Fruit fly (Drosophila melanogaster) whole organism, embryonic: ENCODE data around the gene TrpRS.

Experiments
- CG10267 ChIP-seq: fragments of 200-800 bp; sonication (Bioruptor generic); optimal IDR thresholded peaks from 2 replicates; lab custom pipeline; 2018; ENCODE audit warnings: missing biosample characterization, mild to moderate bottlenecking, missing genetic modification characterization, moderate library complexity
- CG10274 ChIP-seq: fragments of 200-800 bp; sonication (Bioruptor generic); optimal IDR thresholded peaks from 3 replicates; lab custom pipeline; 2017; ENCODE audit warnings: missing biosample characterization, mild to moderate bottlenecking, missing genetic modification characterization
- CG12769 ChIP-seq: fragments of 200-800 bp; sonication (Bioruptor generic); optimal IDR thresholded peaks from 2 replicates; lab custom pipeline; 2019; ENCODE audit warnings: missing biosample characterization, mild to moderate bottlenecking, missing genetic modification characterization, moderate library complexity
- CG14710 ChIP-seq: fragments of 200-800 bp; sonication (Bioruptor generic); optimal IDR thresholded peaks from 3 replicates; lab custom pipeline; 2019; ENCODE audit warnings: missing biosample characterization, mild to moderate bottlenecking, missing genetic modification characterization, moderate library complexity
- CG17612 ChIP-seq: fragments of 200-800 bp; sonication (Bioruptor generic); IDR thresholded peaks from 2 replicates; pipeline ENCODE4 v1.3.6; 2022; ENCODE audit warnings: missing biosample characterization, missing genetic modification characterization
- CG17802 ChIP-seq: fragments of 200-800 bp; sonication (Bioruptor generic); optimal IDR thresholded peaks from 2 replicates; lab custom pipeline; 2018; ENCODE audit warnings: missing biosample characterization, mild to moderate bottlenecking, missing genetic modification characterization, moderate library complexity
- CG18476 ChIP-seq: fragments of 200-800 bp; sonication (Bioruptor generic); optimal IDR thresholded peaks from 2 replicates; lab custom pipeline; 2016; ENCODE audit warnings: missing biosample characterization, mild to moderate bottlenecking, missing genetic modification characterization
- CG2116 ChIP-seq: fragments of 200-800 bp; sonication (Bioruptor generic); optimal IDR thresholded peaks from 3 replicates; lab custom pipeline; 2018; ENCODE audit warnings: missing biosample characterization, mild to moderate bottlenecking, missing genetic modification characterization
- CG31441 ChIP-seq: fragments of 200-800 bp; sonication (Bioruptor generic); IDR thresholded peaks from 2 replicates; pipeline ENCODE4 v1.3.6; 2022; ENCODE audit warnings: missing biosample characterization, missing genetic modification characterization
- CG42726 ChIP-seq: fragments of 200-800 bp; sonication (Bioruptor generic); IDR thresholded peaks from 2 replicates; pipeline ENCODE4 v1.3.6; 2022; ENCODE audit warnings: missing biosample characterization, missing genetic modification characterization; ENCODE audit not compliant: partially characterized antibody
- CG4404 ChIP-seq: fragments of 200-800 bp; sonication (Bioruptor generic); IDR thresholded peaks from 2 replicates; pipeline ENCODE4 v1.3.6; 2022; ENCODE audit warnings: missing biosample characterization, missing genetic modification characterization
- CG4424 ChIP-seq: fragments of 200-800 bp; sonication (Bioruptor generic); optimal IDR thresholded peaks from 3 replicates; lab custom pipeline; 2016; ENCODE audit warnings: missing biosample characterization, missing genetic modification characterization
- CG4617 ChIP-seq: fragments of 200-800 bp; sonication (Bioruptor generic); optimal IDR thresholded peaks from 3 replicates; lab custom pipeline; 2016; ENCODE audit warnings: missing biosample characterization, missing genetic modification characterization, borderline replicate concordance
- CG6175 ChIP-seq: fragments of 200-800 bp; sonication (Bioruptor generic); IDR thresholded peaks from 3 replicates; pipeline ENCODE4 v1.3.6; 2022; ENCODE audit warnings: missing biosample characterization, missing genetic modification characterization
- CG6765 ChIP-seq: fragments of 200-800 bp; sonication (Bioruptor generic); optimal IDR thresholded peaks from 3 replicates; lab custom pipeline; 2017; ENCODE audit warnings: missing biosample characterization, mild to moderate bottlenecking, missing genetic modification characterization
- CG8924 ChIP-seq: fragments of 200-800 bp; optimal IDR thresholded peaks from 3 replicates; lab custom pipeline; 2019; ENCODE audit warnings: missing biosample characterization, mild to moderate bottlenecking, missing genetic modification characterization, moderate library complexity
- CrebB ChIP-seq: fragments of 200-800 bp; sonication (Bioruptor generic); optimal IDR thresholded peaks from 3 replicates; lab custom pipeline; 2018; ENCODE audit warnings: missing biosample characterization, mild to moderate bottlenecking, missing genetic modification characterization
- Gug ChIP-seq: fragments of 200-800 bp; sonication (Bioruptor generic); IDR thresholded peaks from 4 replicates; pipeline ENCODE4 v1.3.6; 2022; ENCODE audit warnings: missing biosample characterization, missing genetic modification characterization
- Hsf ChIP-seq: fragments of 200-800 bp; sonication (Bioruptor generic); optimal IDR thresholded peaks from 3 replicates; lab custom pipeline; 2016; ENCODE audit warnings: missing biosample characterization, missing genetic modification characterization
- Lhr ChIP-seq: fragments of 200-800 bp; sonication (Bioruptor generic); optimal IDR thresholded peaks from 3 replicates; lab custom pipeline; 2017; ENCODE audit warnings: mild to moderate bottlenecking, missing biosample characterization, missing genetic modification reagents, missing genetic modification characterization
- MESR4 ChIP-seq: fragments of 200-800 bp; sonication (Bioruptor generic); optimal IDR thresholded peaks from 2 replicates; lab custom pipeline; 2018; ENCODE audit warnings: missing biosample characterization, mild to moderate bottlenecking, missing genetic modification characterization, moderate library complexity
- Med ChIP-seq: fragments of 200-800 bp; sonication (Bioruptor generic); peaks from one replicate; lab custom pipeline; 2016; ENCODE audit warnings: missing biosample characterization, missing genetic modification characterization, mild to moderate bottlenecking, inconsistent platforms, moderate library complexity
- Oaz ChIP-seq: fragments of 200-800 bp; sonication (Bioruptor generic); IDR thresholded peaks from 2 replicates; pipeline ENCODE4 v1.3.6; 2022; ENCODE audit warnings: missing biosample characterization, missing genetic modification characterization
- Optix ChIP-seq: fragments of 200-800 bp; sonication (Bioruptor generic); IDR thresholded peaks from 3 replicates; pipeline ENCODE4 v1.3.6; 2022; ENCODE audit warnings: missing biosample characterization, missing genetic modification characterization
- Poxn ChIP-seq: fragments of 200-800 bp; sonication (Bioruptor generic); IDR thresholded peaks from 2 replicates; pipeline ENCODE4 v1.3.6; 2022; ENCODE audit warnings: missing biosample characterization, missing genetic modification characterization
- Scr ChIP-seq: fragments of 200-800 bp; sonication (Bioruptor generic); IDR thresholded peaks from 2 replicates; pipeline ENCODE4 v1.3.6; 2022; ENCODE audit warnings: missing biosample characterization, missing genetic modification characterization; ENCODE audit not compliant: partially characterized antibody
- Sry-β ChIP-seq: fragments of 200-800 bp; sonication (Bioruptor generic); optimal IDR thresholded peaks from 2 replicates; lab custom pipeline; 2018; ENCODE audit warnings: missing biosample characterization, mild to moderate bottlenecking, missing genetic modification characterization, moderate library complexity
- Sry-δ ChIP-seq: fragments of 200-800 bp; sonication (Bioruptor generic); optimal IDR thresholded peaks from 2 replicates; lab custom pipeline; 2016; ENCODE audit warnings: missing biosample characterization, missing genetic modification characterization
- amos ChIP-seq: fragments of 200-800 bp; sonication (Bioruptor generic); IDR thresholded peaks from 2 replicates; pipeline ENCODE4 v1.3.6; 2022; ENCODE audit warnings: missing biosample characterization, missing genetic modification characterization; ENCODE audit not compliant: partially characterized antibody
- aop ChIP-seq: fragments of 200-800 bp; sonication (Bioruptor generic); IDR thresholded peaks from 2 replicates; pipeline ENCODE4 v1.3.6; 2022; ENCODE audit warnings: missing biosample characterization, missing genetic modification characterization
- bbx ChIP-seq: fragments of 200-800 bp; sonication (Bioruptor generic); IDR thresholded peaks from 2 replicates; pipeline ENCODE4 v1.3.6; 2022; ENCODE audit warnings: missing biosample characterization, missing genetic modification characterization; ENCODE audit not compliant: partially characterized antibody
- bcd ChIP-seq: fragments of 200-800 bp; sonication (Bioruptor generic); optimal IDR thresholded peaks from 2 replicates; lab custom pipeline; 2017; ENCODE audit warnings: missing biosample characterization, mild to moderate bottlenecking, missing genetic modification characterization
- cas ChIP-seq: fragments of 200-800 bp; sonication (Bioruptor generic); IDR thresholded peaks from 2 replicates; pipeline ENCODE4 v1.3.6; 2022; ENCODE audit warnings: missing biosample characterization, missing genetic modification characterization
- chm ChIP-seq: fragments of 200-800 bp; sonication (Bioruptor generic); IDR thresholded peaks from 2 replicates; pipeline ENCODE4 v1.3.6; 2022; ENCODE audit warnings: missing biosample characterization, missing genetic modification characterization
- cwo ChIP-seq: fragments of 200-800 bp; sonication (Bioruptor generic); optimal IDR thresholded peaks from 3 replicates; lab custom pipeline; 2017; ENCODE audit warnings: missing biosample characterization, missing genetic modification characterization, mild to moderate bottlenecking, moderate library complexity, missing genetic modification reagents
- dmrt11E ChIP-seq: fragments of 200-800 bp; sonication (Bioruptor generic); optimal IDR thresholded peaks from 3 replicates; lab custom pipeline; 2018; ENCODE audit warnings: missing biosample characterization, mild to moderate bottlenecking, missing genetic modification characterization, moderate library complexity
- fu2 ChIP-seq: fragments of 200-800 bp; sonication (Bioruptor generic); optimal IDR thresholded peaks from 2 replicates; lab custom pipeline; 2016; ENCODE audit warnings: missing biosample characterization, missing genetic modification characterization
- grau ChIP-seq: fragments of 200-800 bp; optimal IDR thresholded peaks from 3 replicates; lab custom pipeline; 2019; ENCODE audit warnings: missing biosample characterization, mild to moderate bottlenecking, missing genetic modification characterization, moderate library complexity
- gro ChIP-seq: fragments of 200-800 bp; sonication (Bioruptor generic); optimal IDR thresholded peaks from 2 replicates; lab custom pipeline; 2016; ENCODE audit warnings: missing biosample characterization, missing genetic modification characterization
- ind ChIP-seq: fragments of 200-800 bp; sonication (Bioruptor generic); optimal IDR thresholded peaks from 3 replicates; lab custom pipeline; 2016; ENCODE audit warnings: missing biosample characterization, missing genetic modification characterization
- mld ChIP-seq: fragments of 200-800 bp; sonication (Bioruptor generic); IDR thresholded peaks from 3 replicates; pipeline ENCODE4 v1.3.6; 2022; ENCODE audit warnings: missing biosample characterization, missing genetic modification characterization; ENCODE audit not compliant: partially characterized antibody
- nmo ChIP-seq: fragments of 200-800 bp; sonication (Bioruptor generic); optimal IDR thresholded peaks from 2 replicates; lab custom pipeline; 2018; ENCODE audit warnings: missing biosample characterization, mild to moderate bottlenecking, missing genetic modification characterization, moderate library complexity
- odd ChIP-seq: fragments of 200-800 bp; sonication (Bioruptor generic); optimal IDR thresholded peaks from 2 replicates; lab custom pipeline; 2017; ENCODE audit warnings: missing biosample characterization, mild to moderate bottlenecking, missing genetic modification characterization
- pan ChIP-seq, 4 experiments: fragments of >200 bp in 3 of 4; fragments of 200-800 bp in 1 of 4; sonication (Bioruptor generic) in 1 of 4; optimal IDR thresholded peaks in 3 of 4; IDR thresholded peaks in 1 of 4; 2 replicates each; pipeline versions ENCODE4 v1.3.6 to Lab custom; 2017 to 2022; ENCODE audit warnings: missing biosample characterization in 2 of 4, missing genetic modification characterization in 2 of 4, mixed read lengths in 1 of 4
- phol ChIP-seq: fragments of 200-800 bp; sonication (Bioruptor generic); optimal IDR thresholded peaks from 3 replicates; lab custom pipeline; 2018; ENCODE audit warnings: missing biosample characterization, mild to moderate bottlenecking, missing genetic modification characterization, moderate library complexity
- tll ChIP-seq, 2 experiments: fragments of 200-800 bp in 1 of 2; fragments of >200 bp in 1 of 2; sonication (Bioruptor generic) in 1 of 2; optimal IDR thresholded peaks; 2 replicates each; lab custom pipeline; 2017 to 2019; ENCODE audit warnings: missing biosample characterization in 2 of 2, missing genetic modification characterization in 2 of 2, mild to moderate bottlenecking in 1 of 2, moderate library complexity in 1 of 2
- zfh2 ChIP-seq: fragments of 200-800 bp; sonication (Bioruptor generic); optimal IDR thresholded peaks from 2 replicates; lab custom pipeline; 2016; ENCODE audit warnings: missing biosample characterization, missing genetic modification characterization

The TrpRS gene

DNA sequence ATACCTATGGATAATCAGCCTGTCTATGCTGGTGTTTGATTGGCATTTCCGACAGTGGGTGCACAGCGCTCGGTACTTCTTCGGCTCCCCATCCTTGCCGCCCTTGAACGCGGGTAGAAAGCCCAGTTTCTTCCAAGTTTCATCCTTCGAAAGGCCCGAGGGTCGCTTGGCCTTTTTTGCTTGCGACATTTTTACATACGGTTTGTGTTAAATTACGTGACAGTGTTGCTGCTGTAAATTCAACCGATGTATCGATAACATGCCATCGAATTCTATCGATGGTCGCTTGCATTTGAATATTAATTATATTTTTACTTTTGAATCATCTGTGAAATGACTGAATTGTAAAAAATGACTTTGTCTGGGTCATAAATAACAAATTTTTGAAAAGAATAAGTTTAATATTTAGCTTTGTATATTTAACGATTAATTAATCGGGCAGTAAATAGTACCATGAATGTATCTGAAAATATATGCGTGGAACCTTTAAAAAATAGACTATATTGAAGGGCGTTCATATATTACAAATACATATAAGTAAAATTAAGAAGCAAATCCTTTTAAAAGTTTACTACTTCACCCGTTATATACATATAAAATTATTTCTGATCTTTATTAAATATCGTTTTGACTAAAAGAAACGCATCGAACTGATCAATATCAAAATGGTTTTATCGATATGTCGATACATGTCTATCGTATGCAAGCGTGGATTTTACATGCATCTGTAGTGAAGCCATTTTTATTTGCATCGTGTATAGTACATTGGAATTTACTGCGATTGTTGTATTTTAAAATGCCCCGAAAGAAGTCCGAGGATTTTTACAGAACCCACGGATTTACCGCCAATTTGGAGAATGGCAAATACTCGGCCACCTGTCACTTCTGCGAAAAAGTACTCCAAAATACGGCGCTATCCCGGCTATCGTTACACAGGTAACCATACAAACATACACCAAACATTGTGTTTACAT is 8.2 kb downstream of the TrpRS start, which contains the start of the genes Ibf2 and Ibf1 (continued):
- TF ChIP-seq nmo (GFP tag; lab: Kevin White, UChicago) (peak; percentile 13), Lhr (GFP tag; lab: Kevin White, UChicago) (peak; percentile 2), dmrt11E (no peak), chm (GFP tag; lab: Robert Waterston, UW) (no peak), aop (GFP tag; lab: Robert Waterston, UW) (no peak), tll (GFP tag; optimal IDR thresholded peaks at IDR 0.05; lab: Kevin White, UChicago) (no peak), CG4424 (GFP tag; lab: Kevin White, UChicago) (no peak), Scr (GFP tag; lab: Robert Waterston, UW) (peak; percentile 85), phol (tag; lab: Kevin White, UChicago) (peak; percentile 89), CG8924 (tag; lab: Kevin White, UChicago) (no peak), bcd (GFP tag; lab: Kevin White, UChicago) (no peak), CG12769 (tag; lab: Kevin White, UChicago) (no peak), CG10267 (tag; lab: Kevin White, UChicago) (peak; percentile 5), CG4617 (GFP tag; lab: Kevin White, UChicago) (peak; percentile 9), CG2116 (GFP tag; lab: Kevin White, UChicago) (peak; percentile 97), fu2 (GFP tag; lab: Kevin White, UChicago) (no peak), CG4404 (GFP tag; lab: Robert Waterston, UW) (no peak), CrebB (tag; lab: Kevin White, UChicago) (no peak), ind (GFP tag; lab: Kevin White, UChicago) (no peak), cas (GFP tag; lab: Robert Waterston, UW) (no peak), CG31441 (GFP tag; lab: Robert Waterston, UW) (no peak), CG10274 (no peak), Sry-β (GFP tag; lab: Kevin White, UChicago) (peak; percentile 70), MESR4 (GFP tag; lab: Kevin White, UChicago) (peak; percentile 59), pan (optimal IDR thresholded peaks at IDR 0.05; lab: Kevin White, UChicago) (no peak), pan (GFP tag; optimal IDR thresholded peaks at IDR 0.05 in 1 of 2, IDR thresholded peaks at IDR 0.05 in 1 of 2) (no peak), grau (tag; lab: Kevin White, UChicago) (no peak), CG17612 (GFP tag; lab: Robert Waterston, UW) (no peak), Gug (GFP tag; lab: Robert Waterston, UW) (no peak), CG6175 (GFP tag; lab: Robert Waterston, UW) (no peak), Poxn (GFP tag; lab: Robert Waterston, UW) (no peak), cwo (GFP tag; lab: Kevin White, UChicago) (no peak), odd (GFP tag; lab: Kevin White, UChicago) (no peak), Optix (no peak), Med (peak; percentile 22), CG42726 (GFP tag; lab: Robert Waterston, UW) (peak; percentile 89), bbx (GFP tag; lab: Robert Waterston, UW) (peak; percentile 87), Oaz (GFP tag; lab: Robert Waterston, UW) (no peak), CG14710 (tag; lab: Kevin White, UChicago) (peak; percentile 62), zfh2 (GFP tag; lab: Kevin White, UChicago) (no peak), amos (GFP tag; lab: Robert Waterston, UW) (peak; percentile 87), Hsf (GFP tag; lab: Kevin White, UChicago) (no peak), CG6765 (GFP tag; lab: Kevin White, UChicago) (no peak), CG17802 (tag; lab: Kevin White, UChicago) (no peak), gro (GFP tag; lab: Kevin White, UChicago) (no peak), mld (peak; percentile 81), Sry-δ (GFP tag; lab: Kevin White, UChicago) (peak; percentile 22), CG18476 (GFP tag; lab: Kevin White, UChicago) (peak; percentile 86)
